Worm (Caenorhabditis elegans): ENCODE results near the gene twk-2.

DNA sequence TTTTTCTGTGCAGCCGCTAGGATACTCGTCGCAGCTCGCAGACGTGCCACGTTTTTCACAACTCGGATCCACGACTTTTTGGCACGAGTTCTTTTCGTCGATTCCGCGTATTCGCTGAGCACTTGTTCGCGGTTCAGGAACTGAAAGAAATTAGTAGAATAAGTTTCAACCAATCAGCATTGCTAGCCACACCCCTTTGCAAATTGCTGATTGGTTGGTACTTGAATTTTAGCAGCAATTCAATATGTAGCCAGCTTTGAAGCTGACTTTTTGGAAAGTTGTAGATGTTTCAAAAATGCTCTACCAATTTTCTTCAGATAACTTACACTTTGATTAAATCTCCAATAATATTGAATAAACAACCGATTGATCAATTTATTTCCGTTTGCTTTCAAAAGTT is 11.7 kb downstream of the twk-2 start:
- TF ChIP-seq nhr-28 (tag; optimal IDR thresholded peaks at IDR 0.05) (no peak), pha-4 (tag; optimal IDR thresholded peaks at IDR 0.05) (no peak), egl-27 (tag; optimal IDR thresholded peaks at IDR 0.05) (no peak), ZK546.5 (tag; optimal IDR thresholded peaks at IDR 0.05) (no peak), tbx-2 (tag; optimal IDR thresholded peaks at IDR 0.05) (no peak), ztf-11 (tag; optimal IDR thresholded peaks at IDR 0.05) (no peak), R02D3.7 (tag; optimal IDR thresholded peaks at IDR 0.05) (no peak), unc-62 (GFP tag; optimal IDR thresholded peaks at IDR 0.05) (no peak), pqm-1 (tag; optimal IDR thresholded peaks at IDR 0.05) (no peak), nhr-23 (tag; optimal IDR thresholded peaks at IDR 0.05) (no peak), zag-1 (tag; optimal IDR thresholded peaks at IDR 0.05) (no peak)
